Worm (Caenorhabditis elegans) whole organism, young adult: ENCODE measurements around the gene F45G2.8.

Experiments used
- Y95B8A.8 ChIP-seq: fragments of 200-800 bp; sonication (Bioruptor generic); IDR thresholded peaks from 2 replicates; pipeline ENCODE4 v1.3.6; 2022; ENCODE audit warnings: missing genetic modification reagents, missing genetic modification characterization, missing compliant biosample characterization
- hsf-1 ChIP-seq: fragments of 200-800 bp; sonication (Bioruptor generic); IDR thresholded peaks from 2 replicates; pipeline ENCODE4 v1.3.6; 2022; ENCODE audit warnings: missing genetic modification reagents, missing genetic modification characterization, missing compliant biosample characterization
- lin-26 ChIP-seq: fragments of 200-800 bp; sonication (Bioruptor generic); IDR thresholded peaks from 2 replicates; pipeline ENCODE4 v1.3.6; 2022; ENCODE audit warnings: missing genetic modification reagents, missing genetic modification characterization, missing compliant biosample characterization

- TF ChIP-seq hsf-1 (GFP tag; lab: Robert Waterston, UW) (no peak), Y95B8A.8 (GFP tag; lab: Robert Waterston, UW) (no peak), lin-26 (GFP tag; lab: Robert Waterston, UW) (no peak)
These were observed 48.6 kb upstream of the F45G2.8 start, which contains the start of gene acc-4 for ce11 chrIII:13484024-13484423.
